Fruit fly (Drosophila melanogaster): ENCODE results near the gene Syx5.

DNA sequence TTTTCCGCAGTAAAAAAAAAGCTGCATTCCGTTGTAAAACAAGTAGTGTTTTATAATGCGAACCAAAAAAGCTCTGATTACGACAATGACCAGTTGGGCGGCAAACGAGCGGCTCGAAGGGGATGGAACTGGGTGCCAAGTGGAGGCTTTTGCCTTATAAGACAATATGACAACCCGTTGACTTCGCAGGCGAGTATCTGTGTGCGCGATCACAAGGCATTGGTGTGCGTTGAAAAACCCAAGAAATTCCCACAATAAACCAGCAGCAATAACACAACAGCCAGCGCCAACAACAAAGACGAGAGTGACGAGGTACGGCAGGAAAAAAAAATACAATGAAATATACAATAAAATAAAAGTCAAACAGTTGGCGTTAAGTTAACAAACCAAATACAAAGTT is 7.9 kb downstream of the Syx5 start:
- TF ChIP-seq CG8478 (optimal IDR thresholded peaks at IDR 0.05) (no peak), CTCF (optimal IDR thresholded peaks at IDR 0.05) (no peak)

Measured in S2 (cell line).